Fruit fly (Drosophila melanogaster): ENCODE measurements around the gene CG6321.

The CG6321 gene

dm6 chr3L:11092610-11092961 is 31.6 kb upstream of the CG6321 start:
- TF ChIP-seq Myc (optimal IDR thresholded peaks at IDR 0.05) (no peak), h (optimal IDR thresholded peaks at IDR 0.05) (no peak), Sin3A (optimal IDR thresholded peaks at IDR 0.05) (no peak), psq (optimal IDR thresholded peaks at IDR 0.05) (no peak), insv (optimal IDR thresholded peaks at IDR 0.05) (no peak), ttk (optimal IDR thresholded peaks at IDR 0.05) (no peak)

- TF ChIP-seq h (optimal IDR thresholded peaks at IDR 0.05), result no peak
- no peak for TF ChIP-seq ttk (optimal IDR thresholded peaks at IDR 0.05)
- no peak for TF ChIP-seq insv (optimal IDR thresholded peaks at IDR 0.05)
- no peak for TF ChIP-seq Sin3A (optimal IDR thresholded peaks at IDR 0.05)
- no peak for TF ChIP-seq Myc (optimal IDR thresholded peaks at IDR 0.05)
- TF ChIP-seq psq (optimal IDR thresholded peaks at IDR 0.05), result no peak
Observed at dm6 chr3L:11091943-11092609, 31.1 kb upstream of the CG6321 start.

- TF ChIP-seq Sin3A (optimal IDR thresholded peaks at IDR 0.05) (no peak), psq (optimal IDR thresholded peaks at IDR 0.05) (no peak), Myc (optimal IDR thresholded peaks at IDR 0.05) (no peak), ttk (optimal IDR thresholded peaks at IDR 0.05) (no peak)
Observed at dm6 chr3L:11089805-11090440, 28.9 kb upstream of the CG6321 start.

- no peak for TF ChIP-seq Myc (optimal IDR thresholded peaks at IDR 0.05)
- TF ChIP-seq psq (optimal IDR thresholded peaks at IDR 0.05), result no peak
- TF ChIP-seq ttk (optimal IDR thresholded peaks at IDR 0.05), result no peak
- TF ChIP-seq h (optimal IDR thresholded peaks at IDR 0.05), result no peak
- TF ChIP-seq Sin3A (optimal IDR thresholded peaks at IDR 0.05), result no peak
- TF ChIP-seq insv (optimal IDR thresholded peaks at IDR 0.05), result no peak
Observed at dm6 chr3L:11085810-11086209, 24.8 kb upstream of the CG6321 start.

DNA sequence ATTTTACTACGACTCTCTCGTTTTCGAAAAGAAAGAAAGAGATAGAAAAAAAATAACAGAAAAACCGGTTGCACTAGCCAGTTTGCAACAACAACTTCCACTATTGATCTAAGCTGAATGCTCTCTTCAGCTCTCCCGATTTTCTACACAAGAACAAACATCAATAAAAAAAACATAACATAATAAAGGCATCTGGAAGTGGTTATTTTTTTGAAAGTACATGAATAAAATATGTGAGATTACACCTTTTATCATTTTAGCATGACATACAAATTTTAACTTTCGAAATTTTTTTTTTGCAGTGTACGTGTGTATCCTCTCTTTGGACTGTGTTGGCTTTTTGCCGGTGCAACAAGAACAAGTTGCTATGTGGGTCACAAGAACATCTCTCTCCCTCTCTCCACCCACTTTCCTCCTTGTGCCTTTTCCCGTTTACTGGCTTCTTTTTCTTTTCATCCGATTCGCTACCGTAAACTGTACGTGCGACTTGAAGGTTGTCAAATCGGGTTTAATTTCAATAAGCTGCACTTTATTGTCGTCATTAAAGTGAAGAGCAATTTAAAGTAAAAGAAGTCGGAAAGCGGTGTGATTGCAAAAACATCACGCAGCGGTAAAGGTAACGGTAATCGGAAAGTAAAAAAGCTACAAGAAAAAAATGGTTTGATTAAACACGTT is 23.7 kb upstream of the CG6321 start:
- TF ChIP-seq h (optimal IDR thresholded peaks at IDR 0.05) (no peak), Sin3A (optimal IDR thresholded peaks at IDR 0.05) (no peak), Myc (optimal IDR thresholded peaks at IDR 0.05) (no peak), psq (optimal IDR thresholded peaks at IDR 0.05) (no peak), insv (optimal IDR thresholded peaks at IDR 0.05) (no peak), ttk (optimal IDR thresholded peaks at IDR 0.05) (no peak)

DNA sequence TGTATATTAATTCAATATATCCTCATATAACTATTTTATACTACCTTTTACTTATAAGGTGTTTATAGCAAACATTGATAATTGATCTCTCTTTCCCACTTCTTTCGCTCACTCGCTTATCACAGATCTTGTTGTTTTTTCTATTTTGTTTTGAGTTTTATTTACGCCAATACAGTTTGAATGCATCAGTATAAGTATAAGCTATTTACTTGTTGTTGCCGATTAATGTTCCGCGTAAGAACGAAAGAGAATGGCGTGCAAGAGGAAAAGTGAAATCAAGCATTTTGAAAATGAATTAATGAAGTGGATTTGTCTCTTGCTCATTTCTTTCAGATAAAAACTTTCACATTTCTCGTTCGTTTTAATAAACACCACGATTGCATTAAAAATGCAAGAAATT is 22.6 kb upstream of the CG6321 start:
- TF ChIP-seq insv (optimal IDR thresholded peaks at IDR 0.05) (no peak), Sin3A (optimal IDR thresholded peaks at IDR 0.05) (no peak), psq (optimal IDR thresholded peaks at IDR 0.05) (no peak), ttk (optimal IDR thresholded peaks at IDR 0.05) (no peak), h (optimal IDR thresholded peaks at IDR 0.05) (no peak), Myc (optimal IDR thresholded peaks at IDR 0.05) (no peak)

dm6 chr3L:11074043-11074853 is 13.2 kb upstream of the CG6321 start, which contains the start of the genes Pfdn2 and Noc1:
Gene Pfdn2 (minus strand): TSS chr3L:11074388.
Gene Noc1 (plus strand): TSS chr3L:11074769.
- TF ChIP-seq insv (optimal IDR thresholded peaks at IDR 0.05) (no peak), psq (optimal IDR thresholded peaks at IDR 0.05) (no peak), Myc (optimal IDR thresholded peaks at IDR 0.05) (no peak), ttk (optimal IDR thresholded peaks at IDR 0.05) (no peak)

dm6 chr3L:11071057-11071456 is 10.0 kb upstream of the CG6321 start:
- TF ChIP-seq Sin3A (optimal IDR thresholded peaks at IDR 0.05), result no peak
- TF ChIP-seq ttk (optimal IDR thresholded peaks at IDR 0.05), result no peak
- no peak for TF ChIP-seq Myc (optimal IDR thresholded peaks at IDR 0.05)
- TF ChIP-seq insv (optimal IDR thresholded peaks at IDR 0.05), result no peak
- TF ChIP-seq h (optimal IDR thresholded peaks at IDR 0.05), result no peak
- TF ChIP-seq psq (optimal IDR thresholded peaks at IDR 0.05), result no peak

- no peak for TF ChIP-seq insv (optimal IDR thresholded peaks at IDR 0.05)
Observed at dm6 chr3L:11070372-11070854, 9.4 kb upstream of the CG6321 start, which contains the start of gene Mocs1. Gene Mocs1 (plus strand): TSS chr3L:11070526.

dm6 chr3L:11069764-11070163 is 8.7 kb upstream of the CG6321 start, which contains the start of gene CG6310:
Gene CG6310 (minus strand): TSS chr3L:11069864.
- TF ChIP-seq h (optimal IDR thresholded peaks at IDR 0.05) (no peak), insv (optimal IDR thresholded peaks at IDR 0.05) (no peak), Myc (optimal IDR thresholded peaks at IDR 0.05) (no peak), ttk (optimal IDR thresholded peaks at IDR 0.05) (no peak), Sin3A (optimal IDR thresholded peaks at IDR 0.05) (no peak), psq (optimal IDR thresholded peaks at IDR 0.05) (no peak)

DNA sequence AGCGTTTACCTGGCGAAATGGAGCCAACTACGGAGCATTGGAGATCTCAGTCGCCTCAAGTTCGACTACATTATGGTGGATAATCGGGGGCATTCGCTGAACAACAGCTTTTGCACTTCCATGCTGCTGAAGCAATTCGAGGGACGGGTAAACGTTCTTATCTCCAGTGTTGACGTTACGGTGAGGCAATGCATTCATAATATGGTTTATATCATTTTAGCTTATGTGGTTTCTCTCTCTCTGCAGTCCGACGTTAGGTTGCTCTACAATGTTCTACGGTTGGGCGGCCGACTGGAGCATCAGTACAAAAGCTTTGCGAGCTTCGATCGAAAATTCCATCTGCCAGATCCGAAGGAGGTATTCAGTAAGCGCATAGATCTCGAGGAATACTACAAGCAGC is 4.8 kb upstream of the CG6321 start:
- TF ChIP-seq insv (optimal IDR thresholded peaks at IDR 0.05) (no peak), h (optimal IDR thresholded peaks at IDR 0.05) (no peak), Sin3A (optimal IDR thresholded peaks at IDR 0.05) (no peak), Myc (optimal IDR thresholded peaks at IDR 0.05) (no peak)

DNA sequence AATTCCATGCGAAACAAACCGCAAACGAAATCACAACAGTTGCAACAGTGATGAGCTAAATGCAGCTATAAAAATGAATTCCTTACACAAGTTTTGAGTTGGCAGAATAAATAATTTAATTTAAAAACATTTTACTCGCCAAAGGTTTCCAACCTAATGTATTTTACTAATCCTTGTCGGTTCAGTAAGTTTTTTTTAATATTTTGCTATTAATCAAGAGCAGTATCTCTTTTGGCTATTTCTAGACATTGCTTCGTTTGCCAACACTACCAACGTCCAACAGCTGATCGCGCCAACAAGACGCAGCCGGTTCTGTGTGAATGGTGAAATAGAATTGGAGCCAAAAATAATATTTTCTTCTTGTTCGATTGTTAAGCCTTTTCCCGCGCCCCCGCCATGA is 3.7 kb upstream of the CG6321 start, which contains the start of the genes CG32075, CG45101 and SuUR:
CG32075 (minus strand) TSS at position 253 of the 400 bp plus-strand sequence.
CG45101 (plus strand) TSS at position 303 of the 400 bp plus-strand sequence.
SuUR (plus strand) TSS at position 303 of the 400 bp plus-strand sequence.
- TF ChIP-seq Myc (optimal IDR thresholded peaks at IDR 0.05) (no peak), ttk (optimal IDR thresholded peaks at IDR 0.05) (no peak), Sin3A (optimal IDR thresholded peaks at IDR 0.05) (no peak), psq (optimal IDR thresholded peaks at IDR 0.05) (no peak), h (optimal IDR thresholded peaks at IDR 0.05) (no peak), insv (optimal IDR thresholded peaks at IDR 0.05) (no peak)
